Fruit fly (Drosophila melanogaster): ENCODE measurements around the gene cib.

The cib gene

DNA sequence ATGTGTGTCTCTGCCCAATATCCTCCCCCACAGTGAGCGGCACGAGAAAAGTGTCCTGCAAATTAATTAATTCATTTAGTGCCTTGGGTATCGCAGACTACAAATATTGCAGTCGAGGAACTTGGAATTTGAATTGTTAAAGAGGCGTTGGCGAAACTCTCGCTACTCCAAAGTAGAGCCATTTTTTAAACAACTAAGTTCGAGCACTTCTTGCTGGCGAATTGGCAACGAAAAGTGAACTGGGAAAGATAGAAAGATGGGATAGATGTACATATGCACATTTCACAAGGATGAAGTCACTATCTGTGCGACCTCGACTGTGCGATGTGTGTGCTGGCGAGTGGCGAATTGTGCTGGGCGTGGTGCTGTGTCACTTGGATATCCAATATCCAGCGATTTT lies 843 bp downstream of the cib start (continued):
- TF ChIP-seq B-H1 (GFP tag; IDR thresholded peaks at IDR 0.05) (no peak), seq (GFP tag; IDR thresholded peaks at IDR 0.05) (no peak), grau (tag; optimal IDR thresholded peaks at IDR 0.05) (peak; percentile 45), Ptx1 (GFP tag; IDR thresholded peaks at IDR 0.05) (peak; percentile 35; the same call in 1 of the 2 replicates), CG10565 (GFP tag; optimal IDR thresholded peaks at IDR 0.05) (no peak), Hmx (GFP tag; optimal IDR thresholded peaks at IDR 0.05) (no peak), CG3995 (GFP tag; optimal IDR thresholded peaks at IDR 0.05) (no peak), YL-1 (GFP tag; optimal IDR thresholded peaks at IDR 0.05) (no peak), CG16779 (GFP tag; IDR thresholded peaks at IDR 0.05) (no peak), trh (GFP tag; optimal IDR thresholded peaks at IDR 0.05) (no peak), bab2 (GFP tag; optimal IDR thresholded peaks at IDR 0.05) (no peak), z (GFP tag; IDR thresholded peaks at IDR 0.05) (no peak), CG17802 (tag; optimal IDR thresholded peaks at IDR 0.05) (no peak), chn (GFP tag; optimal IDR thresholded peaks at IDR 0.05) (peak; percentile 27), CG4360 (GFP tag; IDR thresholded peaks at IDR 0.05) (0 out of 2 replicates have a peak, but pooled peaks have one; percentile 13), CG4282 (GFP tag; optimal IDR thresholded peaks at IDR 0.05) (no peak), Adf1 (GFP tag; IDR thresholded peaks at IDR 0.05) (no peak), CG31224 (GFP tag; IDR thresholded peaks at IDR 0.05) (no peak), CG11398 (GFP tag; optimal IDR thresholded peaks at IDR 0.05) (no peak), CG3847 (GFP tag; IDR thresholded peaks at IDR 0.05) (no peak), tna (GFP tag; IDR thresholded peaks at IDR 0.05; ENCODE audit: partially characterized antibody) (no peak), Dfd (GFP tag; optimal IDR thresholded peaks at IDR 0.05) (no peak), CG10654 (GFP tag; optimal IDR thresholded peaks at IDR 0.05) (no peak), sima (GFP tag; optimal IDR thresholded peaks at IDR 0.05) (no peak), onecut (GFP tag; IDR thresholded peaks at IDR 0.05) (no peak), jumu (GFP tag; optimal IDR thresholded peaks at IDR 0.05) (no peak), Kr (GFP tag; optimal IDR thresholded peaks at IDR 0.05) (no peak), CG14014 (GFP tag; IDR thresholded peaks at IDR 0.05) (no peak), danr (GFP tag; IDR thresholded peaks at IDR 0.05) (no peak), Atf3 (GFP tag; optimal IDR thresholded peaks at IDR 0.05) (no peak), Hand (GFP tag; optimal IDR thresholded peaks at IDR 0.05) (no peak), gfzf (GFP tag; optimal IDR thresholded peaks at IDR 0.05) (no peak), Hmr (GFP tag; optimal IDR thresholded peaks at IDR 0.05) (peak; percentile 54), CG31365 (tag; optimal IDR thresholded peaks at IDR 0.05) (no peak), CG33213 (GFP tag; optimal IDR thresholded peaks at IDR 0.05) (no peak), row (GFP tag; IDR thresholded peaks at IDR 0.05) (peak; percentile 41; the same call in 2 of the 3 replicates), cg (GFP tag; optimal IDR thresholded peaks at IDR 0.05) (no peak), Usf (GFP tag; optimal IDR thresholded peaks at IDR 0.05) (no peak), CG12155 (GFP tag; optimal IDR thresholded peaks at IDR 0.05) (no peak), Sry-β (GFP tag; optimal IDR thresholded peaks at IDR 0.05) (no peak), cwo (GFP tag; optimal IDR thresholded peaks at IDR 0.05) (no peak), B-H2 (GFP tag; optimal IDR thresholded peaks at IDR 0.05) (no peak), unpg (GFP tag; optimal IDR thresholded peaks at IDR 0.05) (peak; percentile 33), CG8765 (GFP tag; IDR thresholded peaks at IDR 0.05) (no peak), ERR (GFP tag; optimal IDR thresholded peaks at IDR 0.05) (no peak), scrt (GFP tag; optimal IDR thresholded peaks at IDR 0.05) (no peak), sr (GFP tag; IDR thresholded peaks at IDR 0.05) (no peak), ato (GFP tag; IDR thresholded peaks at IDR 0.05; ENCODE audit: partially characterized antibody) (no peak), CG42726 (GFP tag; IDR thresholded peaks at IDR 0.05; ENCODE audit: partially characterized antibody) (no peak), hkb (optimal IDR thresholded peaks at IDR 0.05) (no peak), hkb (GFP tag; IDR thresholded peaks at IDR 0.05) (peak; percentile 36; the same call in 1 of the 2 replicates), CG6175 (GFP tag; IDR thresholded peaks at IDR 0.05) (no peak), slp2 (GFP tag; optimal IDR thresholded peaks at IDR 0.05) (no peak)
